Fruit fly (Drosophila melanogaster) whole organism, embryonic: ENCODE results near the gene Mtp.

ENCODE experiments used
- BEAF-32 ChIP-seq: fragments of 200-800 bp; sonication (Bioruptor generic); optimal IDR thresholded peaks from 3 replicates; lab custom pipeline; 2017; ENCODE audit warnings: missing biosample characterization, missing genetic modification characterization, mild to moderate bottlenecking, moderate library complexity, missing genetic modification reagents
- Bdp1 ChIP-seq: fragments of 200-800 bp; sonication (Bioruptor generic); optimal IDR thresholded peaks from 3 replicates; lab custom pipeline; 2016; ENCODE audit warnings: missing biosample characterization, missing genetic modification characterization
- CG1024 ChIP-seq: fragments of 200-800 bp; sonication (Bioruptor generic); IDR thresholded peaks from 2 replicates; pipeline ENCODE4 v1.3.6; 2022; ENCODE audit warnings: missing biosample characterization, missing genetic modification characterization
- CG10267 ChIP-seq: fragments of 200-800 bp; sonication (Bioruptor generic); optimal IDR thresholded peaks from 2 replicates; lab custom pipeline; 2018; ENCODE audit warnings: missing biosample characterization, mild to moderate bottlenecking, missing genetic modification characterization, moderate library complexity
- CG10462 ChIP-seq: fragments of 200-800 bp; sonication (Bioruptor generic); optimal IDR thresholded peaks from 2 replicates; lab custom pipeline; 2016; ENCODE audit warnings: missing biosample characterization, missing genetic modification characterization
- CG10565 ChIP-seq: fragments of 200-800 bp; sonication (Bioruptor generic); optimal IDR thresholded peaks from 3 replicates; lab custom pipeline; 2016; ENCODE audit warnings: missing biosample characterization, mild to moderate bottlenecking, missing genetic modification characterization
- CG12155 ChIP-seq: fragments of 200-800 bp; sonication (Bioruptor generic); optimal IDR thresholded peaks from 3 replicates; lab custom pipeline; 2016; ENCODE audit warnings: missing biosample characterization, missing genetic modification characterization
- CG13775 ChIP-seq: fragments of 200-800 bp; sonication (Bioruptor generic); optimal IDR thresholded peaks from 3 replicates; lab custom pipeline; 2017; ENCODE audit warnings: missing biosample characterization, mild to moderate bottlenecking, missing genetic modification characterization
- CG1603 ChIP-seq: fragments of 200-800 bp; sonication (Bioruptor generic); optimal IDR thresholded peaks from 2 replicates; lab custom pipeline; 2019; ENCODE audit warnings: missing biosample characterization, mild to moderate bottlenecking, missing genetic modification characterization, moderate library complexity
- CG17328 ChIP-seq: fragments of 200-800 bp; sonication (Bioruptor generic); IDR thresholded peaks from 2 replicates; pipeline ENCODE4 v1.3.6; 2022; ENCODE audit warnings: missing biosample characterization, missing genetic modification characterization
- CG17361 ChIP-seq: fragments of 200-800 bp; sonication (Bioruptor generic); IDR thresholded peaks from 3 replicates; pipeline ENCODE4 v1.3.6; 2022; ENCODE audit warnings: missing biosample characterization, missing genetic modification characterization
- CG18262 ChIP-seq: fragments of 200-800 bp; optimal IDR thresholded peaks from 3 replicates; lab custom pipeline; 2019; ENCODE audit warnings: missing biosample characterization, mild to moderate bottlenecking, missing genetic modification characterization, moderate library complexity
- CG2712 ChIP-seq: fragments of 200-800 bp; optimal IDR thresholded peaks from 3 replicates; lab custom pipeline; 2019; ENCODE audit warnings: missing biosample characterization, mild to moderate bottlenecking, missing genetic modification characterization, moderate library complexity
- CG3726 ChIP-seq: fragments of 200-800 bp; sonication (Bioruptor generic); IDR thresholded peaks from 3 replicates; pipeline ENCODE4, ENCODE4 v1.3.6; 2022; ENCODE audit warnings: missing biosample characterization, missing genetic modification characterization
- CG4282 ChIP-seq: fragments of 200-800 bp; sonication (Bioruptor generic); optimal IDR thresholded peaks from 2 replicates; lab custom pipeline; 2016; ENCODE audit warnings: missing biosample characterization, missing genetic modification characterization
- CG4617 ChIP-seq: fragments of 200-800 bp; sonication (Bioruptor generic); optimal IDR thresholded peaks from 3 replicates; lab custom pipeline; 2016; ENCODE audit warnings: missing biosample characterization, missing genetic modification characterization, borderline replicate concordance
- CG5245 ChIP-seq: fragments of 200-800 bp; sonication (Bioruptor generic); optimal IDR thresholded peaks from 3 replicates; lab custom pipeline; 2016; ENCODE audit warnings: missing biosample characterization, missing genetic modification characterization
- CG6175 ChIP-seq: fragments of 200-800 bp; sonication (Bioruptor generic); IDR thresholded peaks from 3 replicates; pipeline ENCODE4 v1.3.6; 2022; ENCODE audit warnings: missing biosample characterization, missing genetic modification characterization
- CG6654 ChIP-seq: fragments of 200-800 bp; sonication (Bioruptor generic); optimal IDR thresholded peaks from 2 replicates; lab custom pipeline; 2017; ENCODE audit warnings: missing biosample characterization, mild to moderate bottlenecking, missing genetic modification characterization
- CG8281 ChIP-seq: fragments of 200-800 bp; sonication (Bioruptor generic); optimal IDR thresholded peaks from 2 replicates; lab custom pipeline; 2018; ENCODE audit warnings: missing biosample characterization, mild to moderate bottlenecking, missing genetic modification characterization, moderate library complexity
- CG8388 ChIP-seq: fragments of 200-800 bp; sonication (Bioruptor generic); optimal IDR thresholded peaks from 2 replicates; lab custom pipeline; 2019; ENCODE audit warnings: missing biosample characterization, mild to moderate bottlenecking, missing genetic modification characterization, moderate library complexity
- CTCF ChIP-seq: fragments of 200-800 bp; sonication (Bioruptor generic); optimal IDR thresholded peaks from 2 replicates; lab custom pipeline; 2017; ENCODE audit warnings: missing biosample characterization, mild to moderate bottlenecking, missing genetic modification characterization, moderate library complexity
- Camta ChIP-seq: fragments of 200-800 bp; sonication (Bioruptor generic); optimal IDR thresholded peaks from 2 replicates; lab custom pipeline; 2016; ENCODE audit warnings: missing biosample characterization, missing genetic modification characterization
- D19A ChIP-seq: fragments of 200-800 bp; optimal IDR thresholded peaks from 3 replicates; lab custom pipeline; 2019; ENCODE audit warnings: missing biosample characterization, mild to moderate bottlenecking, missing genetic modification characterization, moderate library complexity
- D19B ChIP-seq: fragments of 200-800 bp; sonication (Bioruptor generic); optimal IDR thresholded peaks from 2 replicates; lab custom pipeline; 2017; ENCODE audit warnings: missing biosample characterization, mild to moderate bottlenecking, missing genetic modification characterization
- E2f2 ChIP-seq: fragments of 200-800 bp; sonication (Bioruptor generic); IDR thresholded peaks from 2 replicates; pipeline ENCODE4 v1.3.6; 2022; ENCODE audit warnings: missing biosample characterization, missing genetic modification characterization
- Hand ChIP-seq: fragments of 200-800 bp; sonication (Bioruptor generic); optimal IDR thresholded peaks from 2 replicates; lab custom pipeline; 2017; ENCODE audit warnings: mild to moderate bottlenecking, missing biosample characterization, missing genetic modification reagents, missing genetic modification characterization
- Lhr ChIP-seq: fragments of 200-800 bp; sonication (Bioruptor generic); optimal IDR thresholded peaks from 3 replicates; lab custom pipeline; 2017; ENCODE audit warnings: mild to moderate bottlenecking, missing biosample characterization, missing genetic modification reagents, missing genetic modification characterization
- MESR4 ChIP-seq: fragments of 200-800 bp; sonication (Bioruptor generic); optimal IDR thresholded peaks from 2 replicates; lab custom pipeline; 2018; ENCODE audit warnings: missing biosample characterization, mild to moderate bottlenecking, missing genetic modification characterization, moderate library complexity
- Mrtf ChIP-seq: fragments of 200-800 bp; sonication (Bioruptor generic); IDR thresholded peaks from 3 replicates; pipeline ENCODE4 v1.3.6; 2022; ENCODE audit warnings: missing biosample characterization, missing genetic modification characterization
- NK7.1 ChIP-seq: fragments of 200-800 bp; sonication (Bioruptor generic); optimal IDR thresholded peaks from 3 replicates; lab custom pipeline; 2016; ENCODE audit warnings: missing biosample characterization, missing genetic modification characterization
- Oaz ChIP-seq: fragments of 200-800 bp; sonication (Bioruptor generic); IDR thresholded peaks from 2 replicates; pipeline ENCODE4 v1.3.6; 2022; ENCODE audit warnings: missing biosample characterization, missing genetic modification characterization
- Opbp ChIP-seq: fragments of 200-800 bp; sonication (Bioruptor generic); IDR thresholded peaks from 3 replicates; pipeline ENCODE4 v1.3.6; 2022; ENCODE audit warnings: missing biosample characterization, missing genetic modification characterization; ENCODE audit not compliant: partially characterized antibody
- abd-A ChIP-seq: fragments of 200-800 bp; sonication (Bioruptor generic); optimal IDR thresholded peaks from 3 replicates; lab custom pipeline; 2019; ENCODE audit warnings: missing biosample characterization, mild to moderate bottlenecking, missing genetic modification characterization, moderate library complexity
- amos ChIP-seq: fragments of 200-800 bp; sonication (Bioruptor generic); IDR thresholded peaks from 2 replicates; pipeline ENCODE4 v1.3.6; 2022; ENCODE audit warnings: missing biosample characterization, missing genetic modification characterization; ENCODE audit not compliant: partially characterized antibody
- az2 ChIP-seq: fragments of 200-800 bp; sonication (Bioruptor generic); optimal IDR thresholded peaks from 3 replicates; lab custom pipeline; 2016; ENCODE audit warnings: missing biosample characterization, missing genetic modification characterization
- bab2 ChIP-seq: fragments of 200-800 bp; sonication (Bioruptor generic); optimal IDR thresholded peaks from 2 replicates; lab custom pipeline; 2016; ENCODE audit warnings: missing biosample characterization, missing genetic modification characterization
- gfzf ChIP-seq: fragments of 200-800 bp; sonication (Bioruptor generic); optimal IDR thresholded peaks from 2 replicates; lab custom pipeline; 2016; ENCODE audit warnings: missing biosample characterization, mild to moderate bottlenecking, missing genetic modification characterization, moderate library complexity
- grau ChIP-seq: fragments of 200-800 bp; optimal IDR thresholded peaks from 3 replicates; lab custom pipeline; 2019; ENCODE audit warnings: missing biosample characterization, mild to moderate bottlenecking, missing genetic modification characterization, moderate library complexity
- ham ChIP-seq: fragments of 200-800 bp; sonication (Bioruptor generic); IDR thresholded peaks from 2 replicates; pipeline ENCODE4 v1.3.6; 2022; ENCODE audit warnings: missing biosample characterization, missing genetic modification characterization
- hb ChIP-seq: fragments of 200-800 bp; sonication (Bioruptor generic); IDR thresholded peaks from 3 replicates; pipeline ENCODE4 v1.3.6; 2022; ENCODE audit warnings: missing biosample characterization, missing genetic modification characterization; ENCODE audit not compliant: partially characterized antibody
- kni ChIP-seq: fragments of 200-800 bp; sonication (Bioruptor generic); optimal IDR thresholded peaks from 3 replicates; lab custom pipeline; 2017; ENCODE audit warnings: mild to moderate bottlenecking, missing biosample characterization, missing genetic modification reagents, missing genetic modification characterization
- nerfin-1 ChIP-seq: fragments of 200-800 bp; sonication (Bioruptor generic); optimal IDR thresholded peaks from 3 replicates; lab custom pipeline; 2019; ENCODE audit warnings: missing biosample characterization, mild to moderate bottlenecking, missing genetic modification characterization, moderate library complexity
- oc ChIP-seq: fragments of 200-800 bp; sonication (Bioruptor generic); optimal IDR thresholded peaks from 2 replicates; lab custom pipeline; 2018; ENCODE audit warnings: missing biosample characterization, mild to moderate bottlenecking, missing genetic modification characterization, moderate library complexity
- unc-4 ChIP-seq: fragments of 200-800 bp; sonication (Bioruptor generic); IDR thresholded peaks from 2 replicates; pipeline ENCODE4 v1.3.6; 2022; ENCODE audit warnings: missing biosample characterization, missing genetic modification characterization; ENCODE audit not compliant: partially characterized antibody
- wek ChIP-seq: fragments of 200-800 bp; sonication (Bioruptor generic); optimal IDR thresholded peaks from 3 replicates; lab custom pipeline; 2018; ENCODE audit warnings: missing biosample characterization, mild to moderate bottlenecking, missing genetic modification characterization, moderate library complexity
- yki ChIP-seq: fragments of >200 bp; optimal IDR thresholded peaks from 3 replicates; lab custom pipeline; 2018
- zen2 ChIP-seq: fragments of 200-800 bp; sonication (Bioruptor generic); IDR thresholded peaks from 3 replicates; pipeline ENCODE4 v1.3.6; 2022; ENCODE audit warnings: missing biosample characterization, missing genetic modification characterization; ENCODE audit not compliant: partially characterized antibody
- zf30C ChIP-seq: fragments of 200-800 bp; sonication (Bioruptor generic); optimal IDR thresholded peaks from 3 replicates; lab custom pipeline; 2018; ENCODE audit warnings: missing biosample characterization, mild to moderate bottlenecking, missing genetic modification characterization
- zfh2 ChIP-seq: fragments of 200-800 bp; sonication (Bioruptor generic); optimal IDR thresholded peaks from 2 replicates; lab custom pipeline; 2016; ENCODE audit warnings: missing biosample characterization, missing genetic modification characterization

The Mtp gene

dm6 chr2L:20927653-20928052 is 5.0 kb upstream of the Mtp start, which contains the start of gene Nthl1 (continued):
- TF ChIP-seq kni (GFP tag; lab: Kevin White, UChicago) (no peak), amos (GFP tag; lab: Robert Waterston, UW) (peak; percentile 43), zen2 (GFP tag; lab: Robert Waterston, UW) (no peak), yki (no peak), zf30C (no peak)
- TF ChIP-seq, all 482 proteins: peak for 31

dm6 chr2L:20925975-20926374 is 3.3 kb upstream of the Mtp start, which contains the start of gene RPA2:
Gene RPA2 (minus strand): TSS chr2L:20926147.
- no peak for TF ChIP-seq Bdp1 (GFP tag; lab: Kevin White, UChicago)
- no peak for TF ChIP-seq NK7.1 (GFP tag; lab: Kevin White, UChicago)
- TF ChIP-seq BEAF-32 (GFP tag; lab: Kevin White, UChicago) = peak; percentile 1
- no peak for TF ChIP-seq CG4617 (GFP tag; lab: Kevin White, UChicago)
- peak; percentile 71 for TF ChIP-seq gfzf (GFP tag; lab: Kevin White, UChicago)
- no peak for TF ChIP-seq CG4282
- peak; percentile 99 for TF ChIP-seq CG8281
- TF ChIP-seq az2 = no peak
- no peak for TF ChIP-seq Opbp (GFP tag; lab: Robert Waterston, UW)
- TF ChIP-seq CG10267 = peak; percentile 6
- no peak for TF ChIP-seq nerfin-1 (tag; lab: Kevin White, UChicago)
- TF ChIP-seq CG6654 (GFP tag; lab: Kevin White, UChicago) = no peak
- no peak for TF ChIP-seq CG10462 (GFP tag; lab: Kevin White, UChicago)
- TF ChIP-seq CG6175 = no peak
- TF ChIP-seq CG2712 (tag; lab: Kevin White, UChicago) = no peak
- TF ChIP-seq D19A (tag; lab: Kevin White, UChicago) = no peak
- no peak for TF ChIP-seq oc (tag; lab: Kevin White, UChicago)
- TF ChIP-seq zfh2 (GFP tag; lab: Kevin White, UChicago) = no peak
- peak; percentile 34 for TF ChIP-seq CTCF (GFP tag; lab: Kevin White, UChicago)
- no peak for TF ChIP-seq Lhr (GFP tag; lab: Kevin White, UChicago)
- TF ChIP-seq CG10565 = no peak
- TF ChIP-seq CG18262 (tag; lab: Kevin White, UChicago) = no peak
- TF ChIP-seq Hand (GFP tag; lab: Kevin White, UChicago) = no peak
- no peak for TF ChIP-seq CG5245 (GFP tag; lab: Kevin White, UChicago)
- no peak for TF ChIP-seq CG17328
- TF ChIP-seq CG13775 (GFP tag; lab: Kevin White, UChicago) = no peak
- no peak for TF ChIP-seq D19B
- TF ChIP-seq CG1603 = no peak
- TF ChIP-seq CG1024 (GFP tag; lab: Robert Waterston, UW) = no peak
- TF ChIP-seq CG8388 (GFP tag; lab: Kevin White, UChicago) = no peak
- no peak for TF ChIP-seq hb (GFP tag; lab: Robert Waterston, UW)
- no peak for TF ChIP-seq abd-A
- peak; percentile 81 for TF ChIP-seq E2f2 (GFP tag; lab: Robert Waterston, UW)
- no peak for TF ChIP-seq bab2 (GFP tag; lab: Kevin White, UChicago)
- TF ChIP-seq CG3726 = no peak
- no peak for TF ChIP-seq yki
- peak; percentile 29 for TF ChIP-seq MESR4
- TF ChIP-seq grau (tag; lab: Kevin White, UChicago) = no peak
- no peak for TF ChIP-seq Mrtf (GFP tag; lab: Robert Waterston, UW)
- no peak for TF ChIP-seq Oaz (GFP tag; lab: Robert Waterston, UW)
- TF ChIP-seq Camta = no peak
- no peak for TF ChIP-seq unc-4 (GFP tag; lab: Robert Waterston, UW)
- TF ChIP-seq ham (GFP tag; lab: Robert Waterston, UW) = no peak
- TF ChIP-seq wek (GFP tag; lab: Kevin White, UChicago) = no peak
- TF ChIP-seq CG17361 = no peak
- TF ChIP-seq CG12155 = no peak
